Fruit fly (Drosophila melanogaster): Measurements from ENCODE around the gene CTCF.

The CTCF gene

dm6 chr3L:7344965-7345427, 11.5 kb downstream of the CTCF start, which contains the start of gene Cln7 (continued):
- TF ChIP-seq CG32767 (GFP tag; IDR thresholded peaks at IDR 0.05), result peak; percentile 74; the same call in 1 of the 2 replicates
- peak; percentile 36 for TF ChIP-seq grau (tag; optimal IDR thresholded peaks at IDR 0.05)
- TF ChIP-seq D19A (tag; optimal IDR thresholded peaks at IDR 0.05), result peak; percentile 28
- peak; percentile 57 for TF ChIP-seq CG6854 (GFP tag; optimal IDR thresholded peaks at IDR 0.05)
- no peak for TF ChIP-seq CG10462 (GFP tag; optimal IDR thresholded peaks at IDR 0.05)
- TF ChIP-seq CG2712 (tag; optimal IDR thresholded peaks at IDR 0.05), result peak; percentile 56
- TF ChIP-seq lab (GFP tag; optimal IDR thresholded peaks at IDR 0.05), result peak; percentile 59
- no peak for TF ChIP-seq CG15696 (tag; optimal IDR thresholded peaks at IDR 0.05)
- no peak for TF ChIP-seq Rx (GFP tag; IDR thresholded peaks at IDR 0.05)
- no peak for TF ChIP-seq CG30431 (GFP tag; optimal IDR thresholded peaks at IDR 0.05)
- TF ChIP-seq ssp (GFP tag; IDR thresholded peaks at IDR 0.05), result no peak
- TF ChIP-seq Rfx (GFP tag; IDR thresholded peaks at IDR 0.05), result peak; percentile 55
- no peak for TF ChIP-seq cad (GFP tag; optimal IDR thresholded peaks at IDR 0.05)
- no peak for TF ChIP-seq en (GFP tag; optimal IDR thresholded peaks at IDR 0.05)
- no peak for TF ChIP-seq CG4404 (GFP tag; IDR thresholded peaks at IDR 0.05)
- TF ChIP-seq CG3281 (GFP tag; optimal IDR thresholded peaks at IDR 0.05), result peak; percentile 64
- TF ChIP-seq ken (GFP tag; IDR thresholded peaks at IDR 0.05), result no peak; the same call in 2 of the 3 replicates
- TF ChIP-seq kay (GFP tag; optimal IDR thresholded peaks at IDR 0.05), result peak; percentile 8
- TF ChIP-seq CG14050 (GFP tag; IDR thresholded peaks at IDR 0.05), result no peak
- TF ChIP-seq Bgb (GFP tag; IDR thresholded peaks at IDR 0.05; ENCODE audit: partially characterized antibody), result peak; percentile 38; the same call in 1 of the 2 replicates
- no peak for TF ChIP-seq CG6689 (GFP tag; IDR thresholded peaks at IDR 0.05)
- TF ChIP-seq bsh (GFP tag; optimal IDR thresholded peaks at IDR 0.05), result peak; percentile 32 to 33
- TF ChIP-seq trh (GFP tag; optimal IDR thresholded peaks at IDR 0.05), result no peak
- peak; percentile 14 for TF ChIP-seq CG6813 (GFP tag; optimal IDR thresholded peaks at IDR 0.05)
- peak; percentile 40 for TF ChIP-seq unpg (GFP tag; optimal IDR thresholded peaks at IDR 0.05)
- peak; percentile 59 for TF ChIP-seq CG4707 (GFP tag; optimal IDR thresholded peaks at IDR 0.05)
- no peak for TF ChIP-seq Ets65A (GFP tag)
- TF ChIP-seq CTCF (GFP tag; optimal IDR thresholded peaks at IDR 0.05), result peak; percentile 50
- peak; percentile 87; the same call in 2 of the 4 replicates for TF ChIP-seq chinmo (GFP tag; IDR thresholded peaks at IDR 0.05; ENCODE audit: partially characterized antibody)
- no peak for TF ChIP-seq pb (GFP tag; optimal IDR thresholded peaks at IDR 0.05)
- peak; percentile 50; the same call in 1 of the 2 replicates for TF ChIP-seq NFAT (GFP tag; IDR thresholded peaks at IDR 0.05)
- peak; percentile 88 for TF ChIP-seq nom (GFP tag; optimal IDR thresholded peaks at IDR 0.05)
- TF ChIP-seq CG11398 (GFP tag; optimal IDR thresholded peaks at IDR 0.05), result peak; percentile 26
- no peak for TF ChIP-seq Sry-β (GFP tag; optimal IDR thresholded peaks at IDR 0.05)
- no peak for TF ChIP-seq Fer3 (tag; optimal IDR thresholded peaks at IDR 0.05)
- no peak for TF ChIP-seq CG2202 (tag; optimal IDR thresholded peaks at IDR 0.05)
- TF ChIP-seq CG12744 (GFP tag; optimal IDR thresholded peaks at IDR 0.05), result no peak
- peak; percentile 69; the same call in 2 of the 3 replicates for TF ChIP-seq CG6791 (GFP tag; IDR thresholded peaks at IDR 0.05; ENCODE audit: partially characterized antibody)
- no peak for TF ChIP-seq CG5245 (GFP tag; optimal IDR thresholded peaks at IDR 0.05)
- peak; percentile 42; the same call in 1 of the 2 replicates for TF ChIP-seq Drgx (GFP tag; IDR thresholded peaks at IDR 0.05)
- no peak for TF ChIP-seq sens-2 (GFP tag; IDR thresholded peaks at IDR 0.05)
- no peak for TF ChIP-seq hkb (optimal IDR thresholded peaks at IDR 0.05)
- TF ChIP-seq hkb (GFP tag; IDR thresholded peaks at IDR 0.05), result peak; percentile 58
- TF ChIP-seq sc (optimal IDR thresholded peaks at IDR 0.05), result no peak
- no peak for TF ChIP-seq sc (GFP tag; optimal IDR thresholded peaks at IDR 0.05)
- no peak for TF ChIP-seq CG4617 (GFP tag; optimal IDR thresholded peaks at IDR 0.05; ENCODE audit: borderline replicate concordance)
- no peak for TF ChIP-seq CG32772 (GFP tag; IDR thresholded peaks at IDR 0.05)
- TF ChIP-seq repo (GFP tag; optimal IDR thresholded peaks at IDR 0.05), result peak; percentile 20
- TF ChIP-seq MBD-R2 (GFP tag; IDR thresholded peaks at IDR 0.05), result no peak
- TF ChIP-seq ci (GFP tag; IDR thresholded peaks at IDR 0.05), result peak; percentile 81
- TF ChIP-seq HHEX (GFP tag; optimal IDR thresholded peaks at IDR 0.05), result no peak
- peak; percentile 2 for TF ChIP-seq CG8359 (GFP tag; optimal IDR thresholded peaks at IDR 0.05; ENCODE audit: borderline replicate concordance)
